Worm (Caenorhabditis elegans) whole organism, mixed stage, embryonic: ENCODE data around the gene srbc-57.

ENCODE experiments used
- M03D4.4 ChIP-seq: sonication (generic microtip); optimal IDR thresholded peaks from 2 replicates; lab custom pipeline; 2017; ENCODE audit warnings: mild to moderate bottlenecking, missing genetic modification characterization, missing compliant biosample characterization
- bed-3 ChIP-seq: fragments of 200-800 bp; sonication (Bioruptor generic); optimal IDR thresholded peaks from 3 replicates; lab custom pipeline; 2018; ENCODE audit warnings: mild to moderate bottlenecking, missing genetic modification characterization, moderate library complexity, missing compliant biosample characterization
- ceh-39 ChIP-seq: fragments of 150-350 bp; optimal IDR thresholded peaks from 2 replicates; lab custom pipeline; 2014; ENCODE audit warnings: missing biosample characterization, missing genetic modification characterization
- ceh-43 ChIP-seq: fragments of 200-800 bp; sonication (Bioruptor generic); optimal IDR thresholded peaks from 2 replicates; lab custom pipeline; 2018; ENCODE audit warnings: mild to moderate bottlenecking, missing genetic modification characterization, moderate library complexity, missing compliant biosample characterization
- ceh-83 ChIP-seq: fragments of 200-800 bp; sonication (Bioruptor generic); optimal IDR thresholded peaks from 2 replicates; lab custom pipeline; 2018; ENCODE audit warnings: mild to moderate bottlenecking, missing genetic modification characterization, missing compliant biosample characterization
- cnd-1 ChIP-seq: fragments of 200-800 bp; sonication (Bioruptor generic); optimal IDR thresholded peaks from 2 replicates; lab custom pipeline; 2018; ENCODE audit warnings: mild to moderate bottlenecking, missing genetic modification characterization, missing compliant biosample characterization
- drap-1 ChIP-seq: fragments of 200-800 bp; sonication (Bioruptor generic); optimal IDR thresholded peaks from 3 replicates; lab custom pipeline; 2018; ENCODE audit warnings: mild to moderate bottlenecking, missing genetic modification characterization, missing compliant biosample characterization
- elt-1 ChIP-seq: sonication (generic microtip); optimal IDR thresholded peaks from 2 replicates; lab custom pipeline; 2017; ENCODE audit warnings: missing genetic modification characterization, mild to moderate bottlenecking, missing compliant biosample characterization, antibody characterized with exemption, moderate library complexity, borderline replicate concordance; ENCODE audit not compliant: insufficient read depth
- elt-3 ChIP-seq: fragments of 150-350 bp; optimal IDR thresholded peaks from 2 replicates; lab custom pipeline; 2014; ENCODE audit warnings: missing biosample characterization, missing genetic modification characterization
- flh-1 ChIP-seq: fragments of 200-800 bp; sonication (Bioruptor generic); optimal IDR thresholded peaks from 2 replicates; lab custom pipeline; 2018; ENCODE audit warnings: mild to moderate bottlenecking, missing genetic modification characterization, moderate library complexity, missing compliant biosample characterization
- ham-2 ChIP-seq: fragments of 200-800 bp; sonication (Bioruptor generic); optimal IDR thresholded peaks from 2 replicates; lab custom pipeline; 2018; ENCODE audit warnings: mild to moderate bottlenecking, missing genetic modification characterization, missing compliant biosample characterization
- lin-13 ChIP-seq: fragments of 150-350 bp; optimal IDR thresholded peaks from 2 replicates; lab custom pipeline; 2014; ENCODE audit warnings: missing biosample characterization, missing genetic modification characterization
- lin-32 ChIP-seq: fragments of 200-800 bp; sonication (Bioruptor generic); optimal IDR thresholded peaks from 2 replicates; lab custom pipeline; 2018; ENCODE audit warnings: mild to moderate bottlenecking, missing genetic modification characterization, missing compliant biosample characterization
- lsy-2 ChIP-seq: fragments of 150-350 bp; optimal IDR thresholded peaks from 2 replicates; lab custom pipeline; 2014; ENCODE audit warnings: missing biosample characterization, missing genetic modification characterization
- mab-5 ChIP-seq: fragments of 150-350 bp; optimal IDR thresholded peaks from 2 replicates; lab custom pipeline; 2014; ENCODE audit warnings: missing biosample characterization, missing genetic modification characterization
- mep-1 ChIP-seq: fragments of 150-350 bp; optimal IDR thresholded peaks from 2 replicates; lab custom pipeline; 2017; ENCODE audit warnings: missing biosample characterization, missing genetic modification reagents, missing genetic modification characterization, inconsistent platforms
- mls-2 ChIP-seq: sonication (generic microtip); optimal IDR thresholded peaks from 2 replicates; lab custom pipeline; 2016; ENCODE audit warnings: mild to moderate bottlenecking, missing genetic modification characterization, moderate library complexity, missing compliant biosample characterization
- nhr-12 ChIP-seq: fragments of 150-350 bp; optimal IDR thresholded peaks from 2 replicates; lab custom pipeline; 2014; ENCODE audit warnings: missing biosample characterization, missing genetic modification characterization
- nhr-2 ChIP-seq: fragments of 150-350 bp; optimal IDR thresholded peaks from 2 replicates; lab custom pipeline; 2014; ENCODE audit warnings: missing biosample characterization, missing genetic modification characterization
- nhr-237 ChIP-seq: fragments of 150-350 bp; optimal IDR thresholded peaks from 2 replicates; lab custom pipeline; 2014; ENCODE audit warnings: missing biosample characterization, missing genetic modification characterization
- nhr-76 ChIP-seq: sonication (generic microtip); optimal IDR thresholded peaks from 2 replicates; lab custom pipeline; 2017; ENCODE audit warnings: missing biosample characterization, missing genetic modification characterization
- pha-4 ChIP-seq: fragments of 150-350 bp; optimal IDR thresholded peaks from 2 replicates; lab custom pipeline; 2018; ENCODE audit warnings: missing biosample characterization, missing genetic modification reagents, missing genetic modification characterization
- sem-2 ChIP-seq: fragments of 200-800 bp; sonication (Bioruptor generic); optimal IDR thresholded peaks from 2 replicates; lab custom pipeline; 2018; ENCODE audit warnings: mild to moderate bottlenecking, missing genetic modification characterization, missing compliant biosample characterization
- snpc-4 ChIP-seq: fragments of 150-350 bp; optimal IDR thresholded peaks from 2 replicates; lab custom pipeline; 2014; ENCODE audit warnings: missing biosample characterization, missing genetic modification characterization
- sptf-1 ChIP-seq: sonication (generic microtip); optimal IDR thresholded peaks from 2 replicates; lab custom pipeline; 2017; ENCODE audit warnings: mild to moderate bottlenecking, missing genetic modification characterization, moderate library complexity, missing compliant biosample characterization
- tbx-8 ChIP-seq: fragments of 200-800 bp; sonication (Bioruptor generic); optimal IDR thresholded peaks from 2 replicates; lab custom pipeline; 2018; ENCODE audit warnings: mild to moderate bottlenecking, missing genetic modification characterization, moderate library complexity, missing compliant biosample characterization
- unc-120 ChIP-seq: sonication (generic microtip); optimal IDR thresholded peaks from 2 replicates; lab custom pipeline; 2017; ENCODE audit warnings: missing genetic modification characterization, missing compliant biosample characterization; ENCODE audit not compliant: poor library complexity, severe bottlenecking
- unc-39 ChIP-seq: fragments of 150-350 bp; optimal IDR thresholded peaks from 2 replicates; lab custom pipeline; 2014; ENCODE audit warnings: missing biosample characterization, missing genetic modification characterization
- unc-62 ChIP-seq: fragments of 150-350 bp; optimal IDR thresholded peaks from 2 replicates; lab custom pipeline; 2014; ENCODE audit warnings: missing biosample characterization, missing genetic modification reagents, missing genetic modification characterization
- zip-8 ChIP-seq: fragments of 150-350 bp; optimal IDR thresholded peaks from 2 replicates; lab custom pipeline; 2014; ENCODE audit warnings: missing biosample characterization, missing genetic modification characterization

Gene srbc-57

DNA sequence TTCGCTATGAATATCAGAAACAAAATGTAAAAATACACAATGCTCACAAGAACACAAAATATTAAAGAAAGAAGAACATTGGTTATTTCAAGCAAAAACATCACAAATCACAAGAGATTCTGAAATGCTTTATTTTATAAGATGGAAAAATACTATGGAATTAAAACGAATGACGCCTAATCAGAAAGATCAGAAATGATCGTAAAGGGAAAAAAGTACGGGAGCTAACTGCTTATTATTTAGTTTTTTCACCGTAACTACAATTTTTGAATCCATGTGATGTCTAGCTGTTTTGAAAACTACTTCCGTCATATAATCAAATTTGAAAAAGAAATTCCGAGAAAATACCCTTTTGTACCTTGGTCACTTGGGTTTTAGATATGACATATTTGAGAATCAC lies at the start of gene srbc-57:
Gene srbc-57, minus strand, starts transcription at position 101 of the 400 bp plus-strand sequence.
- TF ChIP-seq lin-32 = no peak
- no peak for TF ChIP-seq mab-5 (tag; lab: Kevin White, UChicago)
- TF ChIP-seq pha-4 (tag; lab: Kevin White, UChicago) = no peak

DNA sequence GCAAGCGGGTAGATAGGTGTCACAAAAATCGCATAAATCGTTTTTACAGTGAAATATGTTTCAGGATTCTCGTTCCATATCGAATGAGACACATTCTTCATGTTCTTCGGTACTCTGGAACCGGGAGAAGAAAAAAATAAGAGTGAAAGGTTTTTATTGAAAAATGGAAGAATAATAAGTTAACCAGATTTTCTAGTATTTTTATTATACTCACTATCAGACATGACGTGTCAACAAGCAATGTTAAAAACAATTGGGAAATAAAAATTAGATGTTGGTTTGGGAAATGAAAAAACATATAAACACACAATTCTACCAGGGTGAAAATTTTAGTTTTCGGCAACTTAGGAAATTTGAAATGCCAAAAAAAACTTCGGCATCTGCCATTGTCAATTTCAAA lies 44.1 kb upstream of the srbc-57 start, which contains the start of gene srh-37:
Gene srh-37, minus strand, starts transcription at position 101 of the 400 bp plus-strand sequence.
- no peak for TF ChIP-seq sptf-1
- no peak for TF ChIP-seq elt-3 (tag; lab: Kevin White, UChicago)

DNA sequence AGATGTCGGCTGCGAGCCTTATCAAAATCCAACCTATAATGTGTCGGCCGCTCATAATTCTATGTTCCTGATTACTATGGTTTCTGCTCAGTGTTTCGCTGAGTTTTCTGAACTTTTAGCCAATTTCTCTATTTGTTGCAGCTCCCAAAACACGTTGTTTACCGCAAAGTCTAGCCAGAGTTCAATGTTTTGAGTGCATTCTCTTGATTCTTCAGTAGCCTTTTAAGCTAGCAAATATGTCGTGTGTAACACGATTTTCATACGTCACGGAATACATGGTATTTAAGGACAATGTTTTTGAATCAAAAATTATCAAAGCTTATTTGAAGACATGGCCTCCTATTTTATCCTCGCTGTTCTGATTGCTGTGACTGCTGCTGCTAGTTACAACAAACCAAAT lies 36.8 kb upstream of the srbc-57 start, which contains the start of gene srlf-19:
Gene srlf-19, plus strand, starts transcription at position 301 of the 400 bp plus-strand sequence.
- TF ChIP-seq sptf-1 = no peak
- TF ChIP-seq ceh-43 (GFP tag; lab: Kevin White, UChicago) = no peak
- no peak for TF ChIP-seq lsy-2
- TF ChIP-seq mls-2 (tag; lab: Kevin White, UChicago) = no peak
- no peak for TF ChIP-seq drap-1 (GFP tag; lab: Kevin White, UChicago)
- no peak for TF ChIP-seq unc-120 (tag; lab: Kevin White, UChicago)
- no peak for TF ChIP-seq unc-62
- no peak for TF ChIP-seq mep-1
- no peak for TF ChIP-seq snpc-4
- TF ChIP-seq zip-8 (tag; lab: Kevin White, UChicago) = no peak

DNA sequence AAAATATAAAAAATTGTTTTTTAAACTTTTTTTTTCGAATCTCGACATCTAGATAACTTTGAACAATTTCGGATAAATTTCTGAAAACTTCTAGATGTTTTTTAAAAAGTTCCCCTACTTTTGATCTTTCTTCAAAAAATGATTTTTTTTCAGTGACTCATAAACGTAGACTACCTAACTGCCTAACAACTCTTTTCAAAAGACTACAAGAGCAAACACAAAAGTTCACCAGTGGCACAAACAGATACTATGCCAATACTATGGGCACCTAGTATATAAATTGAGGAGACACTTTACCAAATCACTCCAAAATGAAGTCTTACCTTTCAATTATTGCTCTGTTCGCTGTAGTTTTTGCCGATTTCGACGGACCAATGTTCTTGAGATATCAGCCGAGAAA lies 35.4 kb upstream of the srbc-57 start, which contains the start of gene srlf-35:
Gene srlf-35, plus strand, starts transcription at position 301 of the 400 bp plus-strand sequence.
- TF ChIP-seq nhr-76 (tag; lab: Kevin White, UChicago) (no peak), unc-120 (tag; lab: Kevin White, UChicago) (no peak), nhr-2 (tag; lab: Kevin White, UChicago) (no peak), elt-1 (tag; lab: Kevin White, UChicago) (no peak), sptf-1 (no peak), elt-3 (tag; lab: Kevin White, UChicago) (no peak), snpc-4 (no peak)

DNA sequence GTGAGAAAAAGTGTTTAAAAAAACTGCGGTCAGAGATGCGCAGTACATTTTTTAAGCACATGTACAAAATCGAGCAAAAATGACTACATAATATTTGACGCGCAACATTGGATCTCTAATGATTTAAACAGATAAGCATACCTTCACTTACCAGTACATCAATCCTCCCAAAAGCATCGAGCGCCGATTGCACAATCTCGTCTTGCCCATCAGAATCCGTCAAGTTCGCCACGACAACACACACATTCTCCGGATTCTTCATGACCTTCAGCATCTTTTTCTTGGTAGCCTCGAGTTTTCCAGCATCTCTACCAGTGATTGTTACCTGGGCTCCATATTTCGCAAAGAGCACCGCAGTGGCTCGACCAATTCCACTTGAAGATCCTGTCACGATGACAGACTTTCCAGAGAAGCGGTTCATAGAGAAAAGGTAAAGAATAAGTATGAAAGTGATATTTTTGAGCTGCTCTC lies 34.5 kb upstream of the srbc-57 start, which contains the start of gene T01G6.10:
Gene T01G6.10, minus strand, starts transcription at position 421 of the 471 bp plus-strand sequence.
- TF ChIP-seq elt-1 (tag; lab: Kevin White, UChicago) (no peak), nhr-237 (tag; lab: Kevin White, UChicago) (no peak), sem-2 (GFP tag; lab: Kevin White, UChicago) (no peak), elt-3 (tag; lab: Kevin White, UChicago) (no peak), flh-1 (GFP tag; lab: Kevin White, UChicago) (no peak), mab-5 (tag; lab: Kevin White, UChicago) (no peak), unc-39 (tag; lab: Kevin White, UChicago) (no peak), M03D4.4 (tag; lab: Kevin White, UChicago) (no peak), cnd-1 (tag; lab: Kevin White, UChicago) (no peak), mls-2 (tag; lab: Kevin White, UChicago) (no peak), ham-2 (GFP tag; lab: Kevin White, UChicago) (no peak), snpc-4 (no peak), ceh-43 (GFP tag; lab: Kevin White, UChicago) (no peak), unc-120 (tag; lab: Kevin White, UChicago) (no peak), nhr-12 (tag; lab: Kevin White, UChicago) (no peak), tbx-8 (GFP tag; lab: Kevin White, UChicago) (no peak), ceh-83 (GFP tag; lab: Kevin White, UChicago) (no peak), bed-3 (GFP tag; lab: Kevin White, UChicago) (no peak)

DNA sequence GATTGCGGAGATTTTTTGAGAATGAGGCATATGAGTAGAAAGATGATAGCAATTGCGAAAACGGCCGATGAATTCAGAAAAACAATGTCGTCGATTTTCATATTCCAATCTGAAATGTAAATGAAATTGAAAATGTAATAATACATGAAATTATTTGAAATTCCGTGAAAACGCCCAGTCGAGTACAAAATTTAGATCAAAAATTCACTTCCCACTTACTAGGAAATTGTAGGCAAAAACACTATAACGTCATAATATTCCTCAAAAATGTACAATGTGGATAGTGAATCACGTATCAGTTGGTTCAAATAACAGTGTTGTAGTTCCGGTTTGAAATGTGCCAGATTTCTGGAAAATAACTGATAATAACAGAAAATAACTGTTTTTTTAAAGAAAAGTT lies 32.9 kb upstream of the srbc-57 start, which contains the start of gene str-256:
Gene str-256, minus strand, starts transcription at position 101 of the 400 bp plus-strand sequence.
- no peak for TF ChIP-seq sem-2 (GFP tag; lab: Kevin White, UChicago)
- no peak for TF ChIP-seq lsy-2
- TF ChIP-seq mls-2 (tag; lab: Kevin White, UChicago) = no peak
- no peak for TF ChIP-seq tbx-8 (GFP tag; lab: Kevin White, UChicago)
- TF ChIP-seq mep-1 = no peak
- no peak for TF ChIP-seq lin-13 (tag; lab: Kevin White, UChicago)
- no peak for TF ChIP-seq flh-1 (GFP tag; lab: Kevin White, UChicago)
- TF ChIP-seq nhr-76 (tag; lab: Kevin White, UChicago) = no peak
- no peak for TF ChIP-seq unc-39 (tag; lab: Kevin White, UChicago)
- TF ChIP-seq nhr-12 (tag; lab: Kevin White, UChicago) = no peak
- no peak for TF ChIP-seq elt-3 (tag; lab: Kevin White, UChicago)
- no peak for TF ChIP-seq M03D4.4 (tag; lab: Kevin White, UChicago)
- TF ChIP-seq unc-62 = no peak
- no peak for TF ChIP-seq ceh-39
- no peak for TF ChIP-seq nhr-2 (tag; lab: Kevin White, UChicago)
- no peak for TF ChIP-seq sptf-1
